Worm (Caenorhabditis elegans): ENCODE measurements around the gene ZK381.2.

ZK381.2 gene

DNA sequence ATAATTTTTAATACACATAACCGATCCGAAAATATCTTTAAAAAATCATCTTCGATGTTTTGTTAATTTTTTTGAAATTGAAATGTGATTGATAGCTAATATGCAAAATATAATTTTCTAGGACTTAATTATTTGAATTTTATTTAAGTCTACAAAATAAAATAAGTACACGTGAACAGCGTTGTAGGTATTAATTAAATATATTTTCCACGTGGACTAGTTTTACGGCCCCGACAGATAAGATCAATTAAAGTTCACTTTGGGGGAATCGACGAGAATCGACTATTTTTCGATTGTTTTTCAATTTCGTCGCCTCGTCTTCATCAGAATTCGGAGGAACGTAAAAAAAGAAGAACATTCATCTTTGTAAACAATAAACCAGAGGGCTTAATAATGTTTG, 33.9 kb downstream of the ZK381.2 start, which contains the start of gene C25A8.5:
Gene C25A8.5 (plus strand): TSS at position 301 of the 400 bp plus-strand sequence.
- TF ChIP-seq drap-1 (GFP tag; optimal IDR thresholded peaks at IDR 0.05), result no peak
- no peak for TF ChIP-seq snpc-4 (tag; optimal IDR thresholded peaks at IDR 0.05)
- TF ChIP-seq pha-4 (tag; optimal IDR thresholded peaks at IDR 0.05), result no peak
- TF ChIP-seq zip-8 (tag; optimal IDR thresholded peaks at IDR 0.05), result no peak
- no peak for TF ChIP-seq ces-1 (GFP tag; optimal IDR thresholded peaks at IDR 0.05)
- no peak for TF ChIP-seq bed-3 (GFP tag; optimal IDR thresholded peaks at IDR 0.05)
- no peak for TF ChIP-seq sem-2 (GFP tag; optimal IDR thresholded peaks at IDR 0.05)
- no peak for TF ChIP-seq mep-1 (tag; optimal IDR thresholded peaks at IDR 0.05)
- no peak for TF ChIP-seq unc-62 (GFP tag; optimal IDR thresholded peaks at IDR 0.05)
- TF ChIP-seq unc-39 (tag; optimal IDR thresholded peaks at IDR 0.05), result no peak
- TF ChIP-seq lin-13 (tag; optimal IDR thresholded peaks at IDR 0.05), result no peak
- no peak for TF ChIP-seq blmp-1 (tag; optimal IDR thresholded peaks at IDR 0.05)
- TF ChIP-seq lsy-2 (tag; optimal IDR thresholded peaks at IDR 0.05), result no peak
- no peak for TF ChIP-seq hlh-1 (tag; optimal IDR thresholded peaks at IDR 0.05)
- TF ChIP-seq lin-32 (GFP tag; optimal IDR thresholded peaks at IDR 0.05), result no peak
- no peak for TF ChIP-seq nhr-76 (tag; optimal IDR thresholded peaks at IDR 0.05)
- TF ChIP-seq nhr-2 (tag; optimal IDR thresholded peaks at IDR 0.05), result no peak
- no peak for TF ChIP-seq elt-1 (tag; optimal IDR thresholded peaks at IDR 0.05; ENCODE audit: borderline replicate concordance, insufficient read depth)
- no peak for TF ChIP-seq ceh-43 (GFP tag; optimal IDR thresholded peaks at IDR 0.05)

DNA sequence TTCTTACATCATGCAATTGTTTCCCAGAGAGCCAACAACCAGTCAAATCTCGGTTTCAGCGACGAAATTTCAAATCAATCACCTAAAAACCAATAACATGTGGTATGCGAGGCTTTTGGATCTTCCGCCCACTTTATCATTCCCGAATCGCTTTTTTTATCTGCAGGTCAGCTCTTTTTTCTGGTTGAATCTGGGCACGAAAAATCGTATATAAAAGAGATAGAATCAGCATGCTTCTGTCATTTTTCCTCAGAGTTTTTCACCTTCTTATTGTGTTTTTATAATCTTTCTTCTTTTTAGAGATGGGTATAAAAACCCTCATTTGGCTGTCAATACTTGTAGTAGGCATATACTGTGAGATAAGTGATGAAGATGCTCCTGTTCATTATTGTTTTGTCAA, 38.0 kb downstream of the ZK381.2 start, which contains the start of gene cht-3:
Gene cht-3 (plus strand): TSS at position 301 of the 400 bp plus-strand sequence.
- TF ChIP-seq drap-1 (GFP tag; optimal IDR thresholded peaks at IDR 0.05), result no peak
- no peak for TF ChIP-seq nhr-2 (tag; optimal IDR thresholded peaks at IDR 0.05)
- no peak for TF ChIP-seq cnd-1 (tag; optimal IDR thresholded peaks at IDR 0.05)
- TF ChIP-seq sem-2 (GFP tag; optimal IDR thresholded peaks at IDR 0.05), result no peak
- TF ChIP-seq ham-2 (GFP tag; optimal IDR thresholded peaks at IDR 0.05), result no peak
- TF ChIP-seq bed-3 (GFP tag; optimal IDR thresholded peaks at IDR 0.05), result no peak
- TF ChIP-seq ztf-11 (tag; optimal IDR thresholded peaks at IDR 0.05), result no peak
- no peak for TF ChIP-seq nhr-28 (tag; optimal IDR thresholded peaks at IDR 0.05)
- no peak for TF ChIP-seq blmp-1 (tag; optimal IDR thresholded peaks at IDR 0.05)
- TF ChIP-seq unc-120 (tag; optimal IDR thresholded peaks at IDR 0.05; ENCODE audit: poor library complexity, severe bottlenecking), result no peak
- TF ChIP-seq ceh-39 (tag; optimal IDR thresholded peaks at IDR 0.05), result no peak
- TF ChIP-seq elt-1 (tag; optimal IDR thresholded peaks at IDR 0.05; ENCODE audit: borderline replicate concordance, insufficient read depth), result no peak
- TF ChIP-seq lsy-2 (tag; optimal IDR thresholded peaks at IDR 0.05), result no peak
- TF ChIP-seq nhr-76 (tag; optimal IDR thresholded peaks at IDR 0.05), result no peak
- TF ChIP-seq ceh-83 (GFP tag; optimal IDR thresholded peaks at IDR 0.05), result no peak
- no peak for TF ChIP-seq nhr-12 (tag; optimal IDR thresholded peaks at IDR 0.05)
- no peak for TF ChIP-seq flh-1 (GFP tag; optimal IDR thresholded peaks at IDR 0.05)
- TF ChIP-seq mls-2 (tag; optimal IDR thresholded peaks at IDR 0.05), result no peak
- TF ChIP-seq tbx-8 (GFP tag; optimal IDR thresholded peaks at IDR 0.05), result no peak
- no peak for TF ChIP-seq sptf-1 (tag; optimal IDR thresholded peaks at IDR 0.05)

DNA sequence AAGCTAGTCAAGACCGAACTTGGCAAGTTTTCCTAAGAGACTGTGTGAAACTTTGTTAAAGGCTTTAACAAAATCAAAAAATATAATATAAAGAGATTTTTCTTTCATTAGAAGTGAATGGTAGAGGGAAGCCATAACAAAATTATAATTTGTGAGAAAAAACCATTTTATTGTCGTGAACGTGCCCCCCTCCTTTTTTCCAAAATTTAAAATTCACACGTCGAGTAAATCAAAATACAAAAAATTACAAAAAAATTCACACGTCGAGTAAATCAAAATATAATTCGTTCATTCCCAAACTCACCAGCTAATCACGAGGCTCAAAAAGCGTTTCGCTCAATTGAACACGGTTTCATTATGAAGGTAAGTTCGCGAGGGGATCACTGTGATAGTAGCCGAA, 44.2 kb downstream of the ZK381.2 start, which contains the start of gene C25A8.2:
Gene C25A8.2 (plus strand): TSS at position 301 of the 400 bp plus-strand sequence.
- TF ChIP-seq ceh-43 (GFP tag; optimal IDR thresholded peaks at IDR 0.05), result no peak
- TF ChIP-seq nhr-237 (tag; optimal IDR thresholded peaks at IDR 0.05), result no peak
- TF ChIP-seq mep-1 (tag; optimal IDR thresholded peaks at IDR 0.05), result no peak
- TF ChIP-seq ceh-39 (tag; optimal IDR thresholded peaks at IDR 0.05), result no peak
- TF ChIP-seq unc-62 (GFP tag; optimal IDR thresholded peaks at IDR 0.05), result no peak
- no peak for TF ChIP-seq elt-3 (tag; optimal IDR thresholded peaks at IDR 0.05)
- TF ChIP-seq nhr-28 (tag; optimal IDR thresholded peaks at IDR 0.05), result no peak
- no peak for TF ChIP-seq nhr-12 (tag; optimal IDR thresholded peaks at IDR 0.05)
- TF ChIP-seq lin-32 (GFP tag; optimal IDR thresholded peaks at IDR 0.05), result no peak
- no peak for TF ChIP-seq elt-1 (tag; optimal IDR thresholded peaks at IDR 0.05; ENCODE audit: borderline replicate concordance, insufficient read depth)
- TF ChIP-seq bed-3 (GFP tag; optimal IDR thresholded peaks at IDR 0.05), result no peak
- TF ChIP-seq zip-8 (tag; optimal IDR thresholded peaks at IDR 0.05), result no peak
- TF ChIP-seq lsy-2 (tag; optimal IDR thresholded peaks at IDR 0.05), result no peak
- TF ChIP-seq nhr-76 (tag; optimal IDR thresholded peaks at IDR 0.05), result no peak
- no peak for TF ChIP-seq tbx-8 (GFP tag; optimal IDR thresholded peaks at IDR 0.05)

DNA sequence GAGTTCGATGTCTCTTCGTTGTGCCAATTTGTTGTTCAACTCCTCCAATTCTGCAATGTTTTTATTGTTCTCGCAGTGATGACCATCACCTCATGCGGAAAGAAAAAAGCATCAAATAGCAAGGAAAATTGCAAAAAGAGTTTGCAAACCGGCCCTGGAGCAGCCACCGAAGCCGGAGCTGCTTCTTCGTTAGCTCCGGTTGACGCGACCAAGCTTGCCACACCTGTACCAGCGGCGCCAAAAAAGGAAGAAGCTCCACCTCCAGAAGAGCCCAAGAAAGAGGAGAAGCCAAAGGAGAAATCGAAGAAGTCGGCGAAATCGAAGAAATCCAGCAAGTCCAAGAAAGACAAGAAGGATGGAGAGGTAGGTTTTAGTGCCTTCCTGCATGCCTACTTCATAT, 44.9 kb downstream of the ZK381.2 start:
- TF ChIP-seq nhr-12 (tag; optimal IDR thresholded peaks at IDR 0.05) (no peak), sem-2 (GFP tag; optimal IDR thresholded peaks at IDR 0.05) (no peak), snpc-4 (tag; optimal IDR thresholded peaks at IDR 0.05) (no peak), zip-8 (tag; optimal IDR thresholded peaks at IDR 0.05) (no peak), lin-32 (GFP tag; optimal IDR thresholded peaks at IDR 0.05) (no peak), elt-3 (tag; optimal IDR thresholded peaks at IDR 0.05) (no peak), nhr-76 (tag; optimal IDR thresholded peaks at IDR 0.05) (no peak), M03D4.4 (tag; optimal IDR thresholded peaks at IDR 0.05) (no peak), ceh-43 (GFP tag; optimal IDR thresholded peaks at IDR 0.05) (no peak), lin-13 (tag; optimal IDR thresholded peaks at IDR 0.05) (no peak), hlh-1 (tag; optimal IDR thresholded peaks at IDR 0.05) (no peak), tbx-8 (GFP tag; optimal IDR thresholded peaks at IDR 0.05) (no peak), blmp-1 (tag; optimal IDR thresholded peaks at IDR 0.05) (no peak), sptf-1 (tag; optimal IDR thresholded peaks at IDR 0.05) (no peak), mab-5 (tag; optimal IDR thresholded peaks at IDR 0.05) (no peak), drap-1 (GFP tag; optimal IDR thresholded peaks at IDR 0.05) (no peak), ces-1 (GFP tag; optimal IDR thresholded peaks at IDR 0.05) (no peak), flh-1 (GFP tag; optimal IDR thresholded peaks at IDR 0.05) (no peak), mep-1 (tag; optimal IDR thresholded peaks at IDR 0.05) (no peak), ztf-11 (tag; optimal IDR thresholded peaks at IDR 0.05) (no peak)

Measured in whole organism, mixed stage, embryonic.